Worm (Caenorhabditis elegans) whole organism, L1 larva: ENCODE measurements around the gene C52A11.3.

ENCODE experiments used
- ceh-63 ChIP-seq: fragments of 200-800 bp; sonication (Bioruptor generic); optimal IDR thresholded peaks from 2 replicates; lab custom pipeline; 2018; ENCODE audit warnings: mild to moderate bottlenecking, missing genetic modification characterization, missing compliant biosample characterization
- fos-1 ChIP-seq: fragments of 150-350 bp; optimal IDR thresholded peaks from 2 replicates; lab custom pipeline; 2014; ENCODE audit warnings: missing biosample characterization, missing genetic modification characterization
- lin-13 ChIP-seq: fragments of 150-350 bp; optimal IDR thresholded peaks from 2 replicates; lab custom pipeline; 2014; ENCODE audit warnings: missing biosample characterization, missing genetic modification reagents, missing genetic modification characterization
- lin-39 ChIP-seq: fragments of 150-350 bp; optimal IDR thresholded peaks from 2 replicates; lab custom pipeline; 2014; ENCODE audit warnings: missing biosample characterization, missing genetic modification reagents, missing genetic modification characterization
- nhr-12 ChIP-seq: sonication (generic microtip); optimal IDR thresholded peaks from 2 replicates; lab custom pipeline; 2017; ENCODE audit warnings: missing biosample characterization, missing genetic modification characterization
- nhr-237 ChIP-seq: fragments of 150-350 bp; optimal IDR thresholded peaks from 2 replicates; lab custom pipeline; 2014; ENCODE audit warnings: missing biosample characterization, missing genetic modification characterization
- nhr-76 ChIP-seq: sonication (generic microtip); optimal IDR thresholded peaks from 2 replicates; lab custom pipeline; 2017; ENCODE audit warnings: missing biosample characterization, missing genetic modification characterization
- skn-1 ChIP-seq: fragments of 150-350 bp; optimal IDR thresholded peaks from 2 replicates; lab custom pipeline; 2014; ENCODE audit warnings: missing biosample characterization, missing genetic modification characterization
- unc-62 ChIP-seq: fragments of 150-350 bp; optimal IDR thresholded peaks from 2 replicates; lab custom pipeline; 2014; ENCODE audit warnings: missing biosample characterization, missing genetic modification reagents, missing genetic modification characterization

DNA sequence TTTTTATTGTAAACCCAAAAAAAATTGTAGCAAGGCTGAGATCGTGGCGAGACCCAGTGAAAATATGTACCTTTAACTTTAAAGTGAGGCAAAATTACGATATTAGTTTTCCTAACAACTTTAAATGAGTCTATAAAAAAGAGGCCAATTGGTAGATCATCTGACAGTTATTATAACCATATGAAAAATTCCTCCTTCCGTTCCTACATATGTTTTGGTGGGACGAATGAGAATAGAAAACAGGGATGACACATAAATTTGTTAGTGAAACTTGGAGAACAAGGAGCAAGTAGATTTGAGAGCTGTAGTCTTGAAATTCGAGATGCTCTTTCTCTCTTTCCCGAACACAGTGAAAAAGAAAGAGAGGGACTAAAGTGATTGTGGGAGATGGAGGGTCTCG is 28.1 kb downstream of the C52A11.3 start:
- TF ChIP-seq nhr-76 (tag; lab: Kevin White, UChicago) (no peak), unc-62 (no peak), lin-39 (tag; lab: Kevin White, UChicago) (no peak), ceh-63 (GFP tag; lab: Kevin White, UChicago) (no peak), nhr-12 (no peak), fos-1 (tag; lab: Kevin White, UChicago) (no peak), lin-13 (no peak), skn-1 (tag; lab: Kevin White, UChicago) (no peak), nhr-237 (tag; lab: Kevin White, UChicago) (no peak)
